Worm (Caenorhabditis elegans) whole organism, L1 larva: ENCODE measurements around the gene rev-1.

ENCODE experiments used
- efl-1 ChIP-seq, 4 experiments: fragments of 150-350 bp; optimal IDR thresholded peaks in 3 of 4; peaks in 1 of 4; 1 replicate in 1 of 4; 2 replicates in 3 of 4; lab custom pipeline; 2014; ENCODE audit warnings: missing biosample characterization in 2 of 4, missing genetic modification characterization in 2 of 4, missing genetic modification reagents in 2 of 4
- egl-27 ChIP-seq, 2 experiments: fragments of 150-350 bp in 1 of 2; sonication (generic microtip); optimal IDR thresholded peaks; 3 replicates each; lab custom pipeline; 2017 to 2018; ENCODE audit warnings: missing biosample characterization in 2 of 2, missing genetic modification characterization in 2 of 2, missing genetic modification reagents in 2 of 2
- lin-15B ChIP-seq: fragments of 150-350 bp; sonication (generic microtip); optimal IDR thresholded peaks from 3 replicates; lab custom pipeline; 2014; ENCODE audit warnings: missing biosample characterization, missing genetic modification characterization
- nhr-47 ChIP-seq: sonication (generic microtip); optimal IDR thresholded peaks from 2 replicates; lab custom pipeline; 2016; ENCODE audit warnings: mild to moderate bottlenecking, missing genetic modification characterization, moderate library complexity, missing compliant biosample characterization
- nhr-90 ChIP-seq: sonication (generic microtip); optimal IDR thresholded peaks from 2 replicates; lab custom pipeline; 2016; ENCODE audit warnings: mild to moderate bottlenecking, missing genetic modification characterization, missing compliant biosample characterization; ENCODE audit not compliant: poor library complexity
- snpc-4 ChIP-seq: fragments of 150-350 bp; optimal IDR thresholded peaks from 2 replicates; lab custom pipeline; 2014; ENCODE audit warnings: missing biosample characterization, missing genetic modification characterization
- sox-4 ChIP-seq: sonication (generic microtip); optimal IDR thresholded peaks from 2 replicates; lab custom pipeline; 2016; ENCODE audit warnings: missing genetic modification characterization, missing compliant biosample characterization
- unc-62 ChIP-seq: fragments of 150-350 bp; optimal IDR thresholded peaks from 2 replicates; lab custom pipeline; 2014; ENCODE audit warnings: missing biosample characterization, missing genetic modification reagents, missing genetic modification characterization
- zag-1 ChIP-seq: fragments of 150-350 bp; optimal IDR thresholded peaks from 2 replicates; lab custom pipeline; 2014; ENCODE audit warnings: missing biosample characterization, missing genetic modification characterization

DNA sequence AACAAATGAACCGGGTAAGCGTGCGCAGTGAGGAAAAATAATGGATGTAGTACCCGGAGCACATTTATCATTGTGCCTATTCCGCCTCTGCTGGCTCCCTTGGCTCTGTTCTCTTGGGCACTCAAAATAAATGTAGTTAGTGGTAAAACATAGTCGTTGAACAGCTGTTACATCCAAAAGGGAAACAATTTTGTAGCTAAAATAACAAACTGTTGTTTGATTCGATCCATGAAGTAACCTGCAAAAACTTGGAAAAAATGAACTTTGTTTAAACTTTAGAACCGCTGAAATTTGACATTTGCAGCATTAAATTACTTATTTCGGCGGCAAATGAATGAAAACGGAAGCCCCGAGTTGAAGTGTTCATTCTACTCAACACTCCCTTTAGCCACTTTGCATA, 6.8 kb upstream of the rev-1 start:
- no peak for TF ChIP-seq lin-15B (tag; lab: Kevin White, UChicago)
- no peak for TF ChIP-seq nhr-47
- TF ChIP-seq sox-4, result no peak
- TF ChIP-seq zag-1, result no peak
- no peak for TF ChIP-seq nhr-90 (tag; lab: Kevin White, UChicago)
- TF ChIP-seq snpc-4 (tag; lab: Kevin White, UChicago), result no peak
- TF ChIP-seq unc-62 (GFP tag; lab: Kevin White, UChicago), result no peak
- no peak for TF ChIP-seq egl-27 (tag; optimal IDR thresholded peaks at IDR 0.05; lab: Kevin White, UChicago)
- TF ChIP-seq efl-1 (optimal IDR thresholded peaks at IDR 0.05; lab: Kevin White, UChicago), result no peak
- peak in 1 of 2 experiments; percentile 48 for TF ChIP-seq efl-1 (GFP tag; optimal IDR thresholded peaks at IDR 0.05 in 1 of 2; lab: Kevin White, UChicago)
